Fruit fly (Drosophila melanogaster) whole organism: Measurements from ENCODE around the gene CG13484.

ENCODE experiments used
- CG8478 ChIP-seq: fragments of >200 bp; optimal IDR thresholded peaks from 2 replicates; lab custom pipeline; 2018; ENCODE audit warnings: inconsistent platforms
- Dll ChIP-seq: fragments of >200 bp; optimal IDR thresholded peaks from 2 replicates; lab custom pipeline; 2017
- EcR ChIP-seq, 2 experiments: fragments of >200 bp; optimal IDR thresholded peaks; 2 replicates each; lab custom pipeline; 2017; ENCODE audit warnings: missing biosample characterization in 2 of 2, missing genetic modification characterization in 2 of 2, missing genetic modification reagents in 2 of 2
- pan ChIP-seq: fragments of >200 bp; optimal IDR thresholded peaks from 2 replicates; lab custom pipeline; 2017
- psq ChIP-seq: fragments of >200 bp; optimal IDR thresholded peaks from 2 replicates; lab custom pipeline; 2017
- usp ChIP-seq: fragments of >200 bp; optimal IDR thresholded peaks from 2 replicates; lab custom pipeline; 2017; ENCODE audit warnings: missing biosample characterization, missing genetic modification characterization, mixed read lengths

DNA sequence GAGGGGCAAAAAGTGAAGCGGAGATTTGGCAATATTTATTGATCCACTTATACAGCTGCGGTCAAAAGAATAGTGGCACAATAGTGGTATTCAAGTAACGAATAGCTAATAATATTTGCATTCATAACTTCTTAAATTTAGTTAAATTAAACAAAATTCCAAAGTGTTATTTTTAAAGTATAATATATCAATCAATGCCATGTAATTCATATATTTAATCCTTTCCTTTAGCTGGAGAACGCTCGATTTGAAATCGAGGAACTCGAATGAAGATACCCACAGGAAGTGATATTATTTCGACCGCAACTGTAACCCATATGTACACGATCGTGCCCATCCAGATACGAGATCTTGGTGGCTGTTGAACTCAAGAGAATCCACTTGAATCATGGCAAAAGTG, 26.3 kb upstream of the CG13484 start:
- TF ChIP-seq CG8478 (no peak), Dll (lab: Kevin White, UChicago) (no peak), psq (no peak), usp (GFP tag; lab: Kevin White, UChicago) (no peak), EcR (GFP tag; optimal IDR thresholded peaks at IDR 0.05; lab: Kevin White, UChicago) (no peak), pan (no peak)
